Fruit fly (Drosophila melanogaster) whole organism, prepupa: ENCODE results near the gene CG7236.
A peak's percentile ranks its signal among the peaks of the same experiment; 100 is the strongest.

Source experiments
- CG10631 ChIP-seq: fragments of 200-800 bp; sonication (Bioruptor generic); optimal IDR thresholded peaks from 2 replicates; lab custom pipeline; 2016; ENCODE audit warnings: missing biosample characterization, missing genetic modification characterization
- CG10669 ChIP-seq: fragments of 200-800 bp; sonication (Bioruptor generic); optimal IDR thresholded peaks from 3 replicates; lab custom pipeline; 2018; ENCODE audit warnings: missing biosample characterization, mild to moderate bottlenecking, missing genetic modification characterization, moderate library complexity
- CG11762 ChIP-seq: fragments of 200-800 bp; sonication (Bioruptor generic); optimal IDR thresholded peaks from 3 replicates; lab custom pipeline; 2016; ENCODE audit warnings: missing biosample characterization, missing genetic modification characterization; ENCODE audit not compliant: insufficient read depth
- CG15336 ChIP-seq: fragments of 200-800 bp; sonication (Bioruptor generic); IDR thresholded peaks from 2 replicates; pipeline ENCODE4 v1.3.6; 2022; ENCODE audit warnings: missing biosample characterization, missing genetic modification characterization
- CG1621 ChIP-seq: fragments of 200-800 bp; sonication (Bioruptor generic); optimal IDR thresholded peaks from 3 replicates; lab custom pipeline; 2018; ENCODE audit warnings: missing biosample characterization, mild to moderate bottlenecking, missing genetic modification characterization
- CG3032 ChIP-seq: fragments of 200-800 bp; optimal IDR thresholded peaks from 2 replicates; lab custom pipeline; 2019; ENCODE audit warnings: missing biosample characterization, mild to moderate bottlenecking, missing genetic modification characterization, moderate library complexity
- CG31627 ChIP-seq: fragments of 200-800 bp; sonication (Bioruptor generic); optimal IDR thresholded peaks from 3 replicates; lab custom pipeline; 2016; ENCODE audit warnings: missing biosample characterization, missing genetic modification characterization
- CG32006 ChIP-seq: fragments of 200-800 bp; sonication (Bioruptor generic); optimal IDR thresholded peaks from 3 replicates; lab custom pipeline; 2017; ENCODE audit warnings: missing biosample characterization, mild to moderate bottlenecking, missing genetic modification characterization
- CG34406 ChIP-seq: fragments of 200-800 bp; sonication (Bioruptor generic); optimal IDR thresholded peaks from 3 replicates; lab custom pipeline; 2016; ENCODE audit warnings: missing biosample characterization, missing genetic modification characterization
- CG4318 ChIP-seq: fragments of 200-800 bp; sonication (Bioruptor generic); optimal IDR thresholded peaks from 3 replicates; lab custom pipeline; 2017; ENCODE audit warnings: missing biosample characterization, mild to moderate bottlenecking, missing genetic modification characterization
- CG6163 ChIP-seq: fragments of 200-800 bp; sonication (Bioruptor generic); IDR thresholded peaks from 3 replicates; pipeline ENCODE4 v1.3.6; 2022; ENCODE audit warnings: missing biosample characterization, missing genetic modification characterization
- CG6276 ChIP-seq: fragments of 200-800 bp; sonication (Bioruptor generic); optimal IDR thresholded peaks from 2 replicates; lab custom pipeline; 2017; ENCODE audit warnings: missing biosample characterization, mild to moderate bottlenecking, missing genetic modification characterization
- CG6792 ChIP-seq: fragments of 200-800 bp; sonication (Bioruptor generic); optimal IDR thresholded peaks from 3 replicates; lab custom pipeline; 2016; ENCODE audit warnings: missing biosample characterization, missing genetic modification characterization
- CG6808 ChIP-seq: fragments of 200-800 bp; sonication (Bioruptor generic); optimal IDR thresholded peaks from 3 replicates; lab custom pipeline; 2017; ENCODE audit warnings: missing biosample characterization, missing genetic modification characterization, mild to moderate bottlenecking, moderate library complexity, missing genetic modification reagents
- CG6854 ChIP-seq: fragments of 200-800 bp; sonication (Bioruptor generic); optimal IDR thresholded peaks from 2 replicates; lab custom pipeline; 2017; ENCODE audit warnings: missing biosample characterization, mild to moderate bottlenecking, missing genetic modification characterization
- CG7368 ChIP-seq: fragments of 200-800 bp; sonication (Bioruptor generic); optimal IDR thresholded peaks from 3 replicates; lab custom pipeline; 2016; ENCODE audit warnings: missing biosample characterization, missing genetic modification characterization
- CG8119 ChIP-seq: fragments of 200-800 bp; sonication (Bioruptor generic); IDR thresholded peaks from 3 replicates; pipeline ENCODE4 v1.3.6; 2022; ENCODE audit warnings: missing biosample characterization, missing genetic modification characterization
- CG8319 ChIP-seq: fragments of 200-800 bp; sonication (Bioruptor generic); optimal IDR thresholded peaks from 3 replicates; lab custom pipeline; 2016; ENCODE audit warnings: missing biosample characterization, missing genetic modification characterization
- CG8632 ChIP-seq: fragments of 200-800 bp; sonication (Bioruptor generic); optimal IDR thresholded peaks from 3 replicates; lab custom pipeline; 2016; ENCODE audit warnings: missing biosample characterization, missing genetic modification characterization
- CG9139 ChIP-seq: fragments of 200-800 bp; sonication (Bioruptor generic); optimal IDR thresholded peaks from 3 replicates; lab custom pipeline; 2017; ENCODE audit warnings: missing biosample characterization, mild to moderate bottlenecking, missing genetic modification characterization
- Eip75B ChIP-seq: fragments of 200-800 bp; sonication (Bioruptor generic); optimal IDR thresholded peaks from 3 replicates; lab custom pipeline; 2016; ENCODE audit warnings: missing biosample characterization, missing genetic modification characterization
- Eip78C ChIP-seq: fragments of 200-800 bp; sonication (Bioruptor generic); peaks from one replicate; lab custom pipeline; 2016; ENCODE audit warnings: missing biosample characterization, missing genetic modification characterization
- Eip93F ChIP-seq: fragments of 200-800 bp; sonication (Bioruptor generic); optimal IDR thresholded peaks from 2 replicates; lab custom pipeline; 2016; ENCODE audit warnings: missing biosample characterization, mild to moderate bottlenecking, missing genetic modification characterization
- Ets21C ChIP-seq: fragments of 200-800 bp; sonication (Bioruptor generic); optimal IDR thresholded peaks from 3 replicates; lab custom pipeline; 2016; ENCODE audit warnings: missing biosample characterization, missing genetic modification characterization
- Ets96B ChIP-seq: fragments of 200-800 bp; optimal IDR thresholded peaks from 2 replicates; lab custom pipeline; 2019; ENCODE audit warnings: missing biosample characterization, mild to moderate bottlenecking, missing genetic modification characterization, moderate library complexity
- Gug ChIP-seq: fragments of 200-800 bp; sonication (Bioruptor generic); IDR thresholded peaks from 2 replicates; pipeline ENCODE4 v1.3.6; 2022; ENCODE audit warnings: missing biosample characterization, missing genetic modification characterization
- Hr38 ChIP-seq: sonication (Bioruptor generic); optimal IDR thresholded peaks from 2 replicates; lab custom pipeline; 2016; ENCODE audit warnings: missing biosample characterization, missing genetic modification characterization
- Hr39 ChIP-seq: fragments of 200-800 bp; sonication (Bioruptor generic); optimal IDR thresholded peaks from 2 replicates; lab custom pipeline; 2016; ENCODE audit warnings: missing biosample characterization, missing genetic modification characterization
- Lpt ChIP-seq: fragments of 200-800 bp; sonication (Bioruptor generic); optimal IDR thresholded peaks from 3 replicates; lab custom pipeline; 2016; ENCODE audit warnings: missing biosample characterization, missing genetic modification characterization
- Smox ChIP-seq: fragments of 200-800 bp; sonication (Bioruptor generic); optimal IDR thresholded peaks from 3 replicates; lab custom pipeline; 2016; ENCODE audit warnings: missing biosample characterization, missing genetic modification characterization
- Sox15 ChIP-seq: fragments of 200-800 bp; sonication (Bioruptor generic); optimal IDR thresholded peaks from 3 replicates; lab custom pipeline; 2016; ENCODE audit warnings: missing biosample characterization, missing genetic modification characterization
- achi ChIP-seq: fragments of 200-800 bp; sonication (Bioruptor generic); optimal IDR thresholded peaks from 3 replicates; lab custom pipeline; 2016; ENCODE audit warnings: missing biosample characterization, missing genetic modification characterization
- acj6 ChIP-seq: fragments of 200-800 bp; sonication (Bioruptor generic); optimal IDR thresholded peaks from 3 replicates; lab custom pipeline; 2016; ENCODE audit warnings: missing biosample characterization, missing genetic modification characterization
- cyc ChIP-seq: fragments of 200-800 bp; sonication (Bioruptor generic); optimal IDR thresholded peaks from 3 replicates; lab custom pipeline; 2016; ENCODE audit warnings: missing biosample characterization, missing genetic modification characterization
- dac ChIP-seq: fragments of 200-800 bp; sonication (Bioruptor generic); optimal IDR thresholded peaks from 2 replicates; lab custom pipeline; 2017; ENCODE audit warnings: missing biosample characterization, mild to moderate bottlenecking, missing genetic modification characterization
- eg ChIP-seq: fragments of 200-800 bp; sonication (Bioruptor generic); IDR thresholded peaks from 3 replicates; pipeline ENCODE4 v1.3.6; 2022; ENCODE audit warnings: missing biosample characterization, missing genetic modification characterization
- esn ChIP-seq: fragments of 200-800 bp; sonication (Bioruptor generic); optimal IDR thresholded peaks from 2 replicates; lab custom pipeline; 2016; ENCODE audit warnings: missing biosample characterization, mild to moderate bottlenecking, missing genetic modification characterization, moderate library complexity
- fd59A ChIP-seq: fragments of 200-800 bp; sonication (Bioruptor generic); optimal IDR thresholded peaks from 2 replicates; lab custom pipeline; 2017; ENCODE audit warnings: missing biosample characterization, mild to moderate bottlenecking, missing genetic modification characterization, missing genetic modification reagents
- fd85E ChIP-seq: fragments of 200-800 bp; sonication (Bioruptor generic); optimal IDR thresholded peaks from 3 replicates; lab custom pipeline; 2016; ENCODE audit warnings: missing biosample characterization, missing genetic modification characterization
- fkh ChIP-seq: fragments of 200-800 bp; sonication (Bioruptor generic); optimal IDR thresholded peaks from 3 replicates; lab custom pipeline; 2017; ENCODE audit warnings: missing biosample characterization, mild to moderate bottlenecking, missing genetic modification characterization, moderate library complexity
- lz ChIP-seq: fragments of 200-800 bp; sonication (Bioruptor generic); optimal IDR thresholded peaks from 3 replicates; lab custom pipeline; 2016; ENCODE audit warnings: missing biosample characterization, missing genetic modification characterization
- net ChIP-seq: fragments of 200-800 bp; sonication (Bioruptor generic); optimal IDR thresholded peaks from 3 replicates; lab custom pipeline; 2016; ENCODE audit warnings: missing biosample characterization, missing genetic modification characterization
- pdm3 ChIP-seq: fragments of 200-800 bp; sonication (Bioruptor generic); optimal IDR thresholded peaks from 3 replicates; lab custom pipeline; 2016; ENCODE audit warnings: missing biosample characterization, missing genetic modification characterization
- spab ChIP-seq: fragments of 200-800 bp; sonication (Bioruptor generic); optimal IDR thresholded peaks from 2 replicates; lab custom pipeline; 2017; ENCODE audit warnings: missing biosample characterization, mild to moderate bottlenecking, missing genetic modification characterization, missing genetic modification reagents
- ss ChIP-seq, 2 experiments: fragments of 200-800 bp; sonication (Bioruptor generic); optimal IDR thresholded peaks; 2 replicates in 1 of 2; 3 replicates in 1 of 2; lab custom pipeline; 2017 to 2018; ENCODE audit warnings: mild to moderate bottlenecking in 2 of 2, missing biosample characterization in 2 of 2, missing genetic modification characterization in 2 of 2, moderate library complexity in 1 of 2
- svp ChIP-seq: fragments of 200-800 bp; sonication (Bioruptor generic); peaks from one replicate; lab custom pipeline; 2016; ENCODE audit warnings: missing biosample characterization, missing genetic modification characterization
- vri ChIP-seq: fragments of 200-800 bp; sonication (Bioruptor generic); optimal IDR thresholded peaks from 3 replicates; lab custom pipeline; 2016; ENCODE audit warnings: missing biosample characterization, mild to moderate bottlenecking, missing genetic modification characterization

Gene CG7236

dm6 chr2L:5741144-5741543, 35.0 kb downstream of the CG7236 start, which contains the start of gene CG11147:
Gene CG11147 (minus strand): TSS chr2L:5741244.
- no peak for TF ChIP-seq CG34406
- TF ChIP-seq CG9139 (GFP tag; lab: Kevin White, UChicago), result no peak
- no peak for TF ChIP-seq fd59A (GFP tag; lab: Kevin White, UChicago)
- no peak for TF ChIP-seq CG7368 (GFP tag; lab: Kevin White, UChicago)
- TF ChIP-seq dac, result no peak
- no peak for TF ChIP-seq CG6163
- no peak for TF ChIP-seq cyc (GFP tag; lab: Kevin White, UChicago)

- TF ChIP-seq CG6276 (no peak), svp (no peak), CG4318 (GFP tag; lab: Kevin White, UChicago) (no peak), eg (GFP tag; lab: Robert Waterston, UW) (no peak), CG7368 (GFP tag; lab: Kevin White, UChicago) (no peak), vri (no peak), Sox15 (GFP tag; lab: Kevin White, UChicago) (no peak), CG15336 (GFP tag; lab: Robert Waterston, UW) (no peak), dac (no peak), CG8319 (GFP tag; lab: Kevin White, UChicago) (no peak)
Measured at dm6 chr2L:5742437-5742836, 36.3 kb downstream of the CG7236 start.

dm6 chr2L:5743537-5744148, 37.5 kb downstream of the CG7236 start:
- TF ChIP-seq vri (no peak), Smox (GFP tag; lab: Kevin White, UChicago) (peak; percentile 40), Hr38 (GFP tag; lab: Kevin White, UChicago) (no peak), CG6854 (GFP tag; lab: Kevin White, UChicago) (no peak), CG8119 (GFP tag; lab: Robert Waterston, UW) (0 out of 3 replicates have a peak, but pooled peaks have one; percentile 40), CG10631 (peak; percentile 22), pdm3 (GFP tag; lab: Kevin White, UChicago) (peak; percentile 56), lz (GFP tag; lab: Kevin White, UChicago) (peak; percentile 49), CG10669 (peak; percentile 9), svp (peak; percentile 26), CG6792 (no peak), fkh (GFP tag; lab: Kevin White, UChicago) (no peak), CG8632 (peak; percentile 18), Ets21C (GFP tag; lab: Kevin White, UChicago) (no peak), spab (no peak), eg (GFP tag; lab: Robert Waterston, UW) (peak; percentile 57; the same call in 2 of the 3 replicates), net (GFP tag; lab: Kevin White, UChicago) (peak; percentile 38), dac (no peak), CG1621 (tag; lab: Kevin White, UChicago) (no peak), Lpt (GFP tag; lab: Kevin White, UChicago) (peak; percentile 36), Eip93F (GFP tag; lab: Kevin White, UChicago) (no peak), CG6808 (GFP tag; lab: Kevin White, UChicago) (no peak), Hr39 (peak; percentile 27), cyc (GFP tag; lab: Kevin White, UChicago) (peak; percentile 8), CG32006 (peak; percentile 52), achi (GFP tag; lab: Kevin White, UChicago) (peak; percentile 28), CG6163 (peak; percentile 74), Ets96B (tag; lab: Kevin White, UChicago) (peak; percentile 28), Eip78C (peak; percentile 88), CG4318 (GFP tag; lab: Kevin White, UChicago) (no peak), ss (GFP tag; optimal IDR thresholded peaks at IDR 0.05; lab: Kevin White, UChicago) (no peak), CG3032 (peak; percentile 13), esn (GFP tag; lab: Kevin White, UChicago) (peak; percentile 49), acj6 (GFP tag; lab: Kevin White, UChicago) (peak; percentile 5), Sox15 (GFP tag; lab: Kevin White, UChicago) (peak; percentile 12), CG11762 (GFP tag; lab: Kevin White, UChicago) (no peak), Eip75B (GFP tag; lab: Kevin White, UChicago) (peak; percentile 32), Gug (no peak), CG6276 (peak; percentile 40), CG31627 (GFP tag; lab: Kevin White, UChicago) (peak; percentile 30), fd85E (GFP tag; lab: Kevin White, UChicago) (no peak)
